Fruit fly (Drosophila melanogaster): ENCODE measurements around the gene dpr4.

DNA sequence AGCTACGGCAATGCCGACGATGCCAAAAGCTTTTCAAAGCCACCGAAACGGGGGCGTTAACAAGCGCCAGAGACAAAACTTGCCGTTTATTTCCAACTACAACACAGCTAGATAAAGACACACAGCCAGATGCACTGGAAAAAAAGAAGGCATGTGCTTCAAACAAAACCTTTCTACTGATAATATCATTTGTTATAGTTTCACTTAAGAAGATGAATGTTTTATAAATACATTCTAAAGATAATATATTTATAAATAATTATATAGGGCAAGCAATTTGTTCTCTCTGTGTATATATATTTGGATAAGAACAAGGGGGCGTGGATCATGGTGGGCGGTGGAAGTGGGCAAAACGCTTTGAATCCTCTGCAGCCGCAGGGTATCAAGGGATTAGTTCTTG, 52.5 kb downstream of the dpr4 start:
- TF ChIP-seq Hr38 (GFP tag; optimal IDR thresholded peaks at IDR 0.05) (no peak), Sox15 (GFP tag; optimal IDR thresholded peaks at IDR 0.05) (no peak), topi (GFP tag; optimal IDR thresholded peaks at IDR 0.05) (no peak)

All from whole organism, prepupa.